Worm (Caenorhabditis elegans) whole organism, late embryonic: ENCODE results near the gene set-19.

Source experiments
- C08G9.2 ChIP-seq: sonication (generic microtip); optimal IDR thresholded peaks from 2 replicates; lab custom pipeline; 2016; ENCODE audit warnings: mild to moderate bottlenecking, missing genetic modification characterization, moderate library complexity, missing compliant biosample characterization
- F13H6.1 ChIP-seq: sonication (generic microtip); optimal IDR thresholded peaks from 2 replicates; lab custom pipeline; 2016; ENCODE audit warnings: missing genetic modification characterization, missing compliant biosample characterization
- K09A11.1 ChIP-seq: sonication (generic microtip); optimal IDR thresholded peaks from 2 replicates; lab custom pipeline; 2017; ENCODE audit warnings: antibody characterized with exemption, mild to moderate bottlenecking, missing genetic modification characterization, missing compliant biosample characterization; ENCODE audit not compliant: insufficient read depth
- T23F11.4 ChIP-seq: fragments of 200-800 bp; sonication (Bioruptor generic); optimal IDR thresholded peaks from 2 replicates; lab custom pipeline; 2018; ENCODE audit warnings: mild to moderate bottlenecking, missing genetic modification characterization, missing compliant biosample characterization
- Y22D7AL.16 ChIP-seq: sonication (generic microtip); optimal IDR thresholded peaks from 2 replicates; lab custom pipeline; 2016; ENCODE audit warnings: missing genetic modification characterization, missing compliant biosample characterization
- ahr-1 ChIP-seq: sonication (generic microtip); optimal IDR thresholded peaks from 2 replicates; lab custom pipeline; 2016; ENCODE audit warnings: missing genetic modification characterization, missing compliant biosample characterization
- ama-1 ChIP-seq: fragments of 150-350 bp; optimal IDR thresholded peaks from 2 replicates; lab custom pipeline; 2014
- ceh-2 ChIP-seq: sonication (generic microtip); optimal IDR thresholded peaks from 2 replicates; lab custom pipeline; 2016; ENCODE audit warnings: missing genotype, missing genetic modification characterization, missing compliant biosample characterization
- ceh-22 ChIP-seq: sonication (generic microtip); optimal IDR thresholded peaks from 2 replicates; lab custom pipeline; 2017; ENCODE audit warnings: missing biosample characterization, missing genetic modification characterization
- ceh-34 ChIP-seq: sonication (generic microtip); optimal IDR thresholded peaks from 2 replicates; lab custom pipeline; 2016; ENCODE audit warnings: mild to moderate bottlenecking, missing genetic modification characterization, missing compliant biosample characterization
- ceh-45 ChIP-seq: fragments of 200-800 bp; sonication (Bioruptor generic); IDR thresholded peaks from 2 replicates; pipeline ENCODE4 v1.3.6; 2022; ENCODE audit warnings: missing genetic modification reagents, missing genetic modification characterization, missing compliant biosample characterization
- ceh-6 ChIP-seq: fragments of 200-800 bp; sonication (Bioruptor generic); optimal IDR thresholded peaks from 2 replicates; lab custom pipeline; 2018; ENCODE audit warnings: mild to moderate bottlenecking, missing genetic modification characterization, missing compliant biosample characterization
- ceh-9 ChIP-seq: sonication (generic microtip); optimal IDR thresholded peaks from 2 replicates; lab custom pipeline; 2016; ENCODE audit warnings: mild to moderate bottlenecking, missing genetic modification characterization, inconsistent platforms, missing compliant biosample characterization
- che-1 ChIP-seq: sonication (generic microtip); optimal IDR thresholded peaks from 2 replicates; lab custom pipeline; 2016; ENCODE audit warnings: mild to moderate bottlenecking, missing genetic modification characterization, missing compliant biosample characterization
- ets-4 ChIP-seq: sonication (generic microtip); optimal IDR thresholded peaks from 2 replicates; lab custom pipeline; 2016; ENCODE audit warnings: missing genetic modification characterization, missing compliant biosample characterization
- eyg-1 ChIP-seq: sonication (generic microtip); optimal IDR thresholded peaks from 2 replicates; lab custom pipeline; 2016; ENCODE audit warnings: missing genotype, missing genetic modification characterization, missing compliant biosample characterization
- fax-1 ChIP-seq: sonication (generic microtip); optimal IDR thresholded peaks from 2 replicates; lab custom pipeline; 2016; ENCODE audit warnings: missing genotype, missing genetic modification characterization, missing compliant biosample characterization
- fkh-10 ChIP-seq: fragments of 150-350 bp; optimal IDR thresholded peaks from 2 replicates; lab custom pipeline; 2014; ENCODE audit warnings: missing biosample characterization, missing genetic modification reagents, missing genetic modification characterization
- gmeb-2 ChIP-seq: sonication (generic microtip); optimal IDR thresholded peaks from 2 replicates; lab custom pipeline; 2016; ENCODE audit warnings: missing genetic modification characterization, inconsistent platforms, missing compliant biosample characterization
- hlh-13 ChIP-seq: fragments of 200-800 bp; sonication (Bioruptor generic); optimal IDR thresholded peaks from 2 replicates; lab custom pipeline; 2018; ENCODE audit warnings: mild to moderate bottlenecking, missing genetic modification characterization, missing compliant biosample characterization
- hlh-30 ChIP-seq: sonication (generic microtip); optimal IDR thresholded peaks from 2 replicates; lab custom pipeline; 2017; ENCODE audit warnings: antibody characterized with exemption, missing genetic modification characterization, missing compliant biosample characterization; ENCODE audit not compliant: insufficient read depth
- hlh-6 ChIP-seq: sonication (generic microtip); optimal IDR thresholded peaks from 2 replicates; lab custom pipeline; 2016; ENCODE audit warnings: missing genotype, missing genetic modification characterization, missing compliant biosample characterization
- lin-11 ChIP-seq: fragments of 200-800 bp; sonication (Bioruptor generic); optimal IDR thresholded peaks from 2 replicates; lab custom pipeline; 2018; ENCODE audit warnings: mild to moderate bottlenecking, missing genetic modification characterization, missing compliant biosample characterization
- madf-2 ChIP-seq: sonication (generic microtip); optimal IDR thresholded peaks from 2 replicates; lab custom pipeline; 2017; ENCODE audit warnings: missing genetic modification characterization, missing compliant biosample characterization
- nfya-1 ChIP-seq: sonication (generic microtip); optimal IDR thresholded peaks from 2 replicates; lab custom pipeline; 2017; ENCODE audit warnings: missing genetic modification characterization, mild to moderate bottlenecking, missing compliant biosample characterization, antibody characterized with exemption, moderate library complexity
- npax-4 ChIP-seq: sonication (generic microtip); optimal IDR thresholded peaks from 2 replicates; lab custom pipeline; 2016; ENCODE audit warnings: missing genetic modification characterization, missing compliant biosample characterization
- odd-2 ChIP-seq: sonication (generic microtip); optimal IDR thresholded peaks from 2 replicates; lab custom pipeline; 2017; ENCODE audit warnings: antibody characterized with exemption, mild to moderate bottlenecking, missing genetic modification characterization, missing compliant biosample characterization
- pag-3 ChIP-seq: sonication (generic microtip); optimal IDR thresholded peaks from 2 replicates; lab custom pipeline; 2016; ENCODE audit warnings: missing compliant biosample characterization, missing genetic modification characterization, borderline replicate concordance
- pax-1 ChIP-seq: fragments of 150-350 bp; optimal IDR thresholded peaks from 2 replicates; lab custom pipeline; 2014; ENCODE audit warnings: missing biosample characterization, missing genetic modification characterization
- pha-2 ChIP-seq: sonication (generic microtip); optimal IDR thresholded peaks from 2 replicates; lab custom pipeline; 2017; ENCODE audit warnings: mild to moderate bottlenecking, missing genetic modification characterization, missing compliant biosample characterization
- sox-4 ChIP-seq: sonication (generic microtip); optimal IDR thresholded peaks from 2 replicates; lab custom pipeline; 2017; ENCODE audit warnings: mild to moderate bottlenecking, missing genetic modification characterization, inconsistent platforms, missing compliant biosample characterization
- tbx-2 ChIP-seq: sonication (generic microtip); optimal IDR thresholded peaks from 2 replicates; lab custom pipeline; 2016; ENCODE audit warnings: missing genetic modification characterization, missing compliant biosample characterization
- unc-55 ChIP-seq: sonication (generic microtip); optimal IDR thresholded peaks from 2 replicates; lab custom pipeline; 2017; ENCODE audit warnings: missing biosample characterization, missing genetic modification reagents, missing genetic modification characterization
- unc-86 ChIP-seq: sonication (generic microtip); optimal IDR thresholded peaks from 2 replicates; lab custom pipeline; 2016; ENCODE audit warnings: missing genetic modification characterization, missing compliant biosample characterization
- zip-5 ChIP-seq: sonication (generic microtip); optimal IDR thresholded peaks from 2 replicates; lab custom pipeline; 2016; ENCODE audit warnings: missing genetic modification characterization, missing compliant biosample characterization

The set-19 gene

ce11 chrX:5631008-5631407 is 49.0 kb downstream of the set-19 start:
- TF ChIP-seq C08G9.2 (tag; lab: Kevin White, UChicago) = no peak
- no peak for TF ChIP-seq ahr-1
- no peak for TF ChIP-seq unc-55
- TF ChIP-seq tbx-2 (tag; lab: Kevin White, UChicago) = no peak
- no peak for TF ChIP-seq pag-3 (tag; lab: Kevin White, UChicago)
- no peak for TF ChIP-seq npax-4 (tag; lab: Kevin White, UChicago)
- TF ChIP-seq che-1 (tag; lab: Kevin White, UChicago) = no peak
- TF ChIP-seq fax-1 (tag; lab: Kevin White, UChicago) = no peak
- TF ChIP-seq gmeb-2 (tag; lab: Kevin White, UChicago) = no peak
- TF ChIP-seq F13H6.1 = no peak
- no peak for TF ChIP-seq ceh-6 (GFP tag; lab: Kevin White, UChicago)
- no peak for TF ChIP-seq ceh-2
- TF ChIP-seq sox-4 (tag; lab: Kevin White, UChicago) = no peak
- no peak for TF ChIP-seq hlh-13
- TF ChIP-seq hlh-30 (tag; lab: Kevin White, UChicago) = no peak
- TF ChIP-seq fkh-10 (GFP tag; lab: Kevin White, UChicago) = no peak
- TF ChIP-seq ceh-34 (tag; lab: Kevin White, UChicago) = no peak
- no peak for TF ChIP-seq ceh-9 (tag; lab: Kevin White, UChicago)
- no peak for TF ChIP-seq lin-11
- no peak for TF ChIP-seq madf-2

- peak; percentile 9 for TF ChIP-seq hlh-30 (tag; lab: Kevin White, UChicago)
- no peak for TF ChIP-seq nfya-1 (tag; lab: Kevin White, UChicago)
These were observed 50.1 kb downstream of the set-19 start, which contains the start of gene argn-1 for ce11 chrX:5629941-5630340. argn-1 (plus strand) TSS chrX:5630023.

- TF ChIP-seq ets-4 (no peak), ceh-9 (tag; lab: Kevin White, UChicago) (no peak), lin-11 (no peak), T23F11.4 (GFP tag; lab: Kevin White, UChicago) (no peak), zip-5 (tag; lab: Kevin White, UChicago) (no peak), ceh-34 (tag; lab: Kevin White, UChicago) (no peak), hlh-6 (no peak), F13H6.1 (no peak), fkh-10 (GFP tag; lab: Kevin White, UChicago) (no peak), che-1 (tag; lab: Kevin White, UChicago) (no peak), unc-86 (tag; lab: Kevin White, UChicago) (no peak), eyg-1 (tag; lab: Kevin White, UChicago) (no peak), ceh-45 (GFP tag; lab: Robert Waterston, UW) (no peak), pha-2 (tag; lab: Kevin White, UChicago) (no peak), ceh-22 (tag; lab: Kevin White, UChicago) (no peak), Y22D7AL.16 (tag; lab: Kevin White, UChicago) (no peak), odd-2 (tag; lab: Kevin White, UChicago) (no peak), pax-1 (tag; lab: Kevin White, UChicago) (no peak), K09A11.1 (tag; lab: Kevin White, UChicago) (no peak), ama-1 (lab: Kevin White, UChicago) (no peak)
These were observed 51.5 kb downstream of the set-19 start for ce11 chrX:5628432-5628977.
